Worm (Caenorhabditis elegans): ENCODE data around the gene sre-14.

ce11 chrIV:12211292-12211691, 50.0 kb downstream of the sre-14 start:
- TF ChIP-seq sea-1 (GFP tag; conservative IDR thresholded peaks at IDR 0.05) (no peak), ets-7 (tag; optimal IDR thresholded peaks at IDR 0.05) (no peak), tra-4 (tag; optimal IDR thresholded peaks at IDR 0.05) (no peak), ama-1 (optimal IDR thresholded peaks at IDR 0.05) (no peak), pes-1 (GFP tag; IDR thresholded peaks at IDR 0.05) (no peak), hmg-4 (GFP tag; optimal IDR thresholded peaks at IDR 0.05) (no peak), tbx-11 (GFP tag; IDR thresholded peaks at IDR 0.05) (no peak), flt-1 (GFP tag; IDR thresholded peaks at IDR 0.05) (no peak), B0310.2 (tag; optimal IDR thresholded peaks at IDR 0.05) (no peak), aly-1 (tag; optimal IDR thresholded peaks at IDR 0.05) (no peak), hnd-1 (tag; optimal IDR thresholded peaks at IDR 0.05) (no peak)

Measured in whole organism, early embryonic.